Fruit fly (Drosophila melanogaster): Measurements from ENCODE around the gene CG32982.

The CG32982 gene

DNA sequence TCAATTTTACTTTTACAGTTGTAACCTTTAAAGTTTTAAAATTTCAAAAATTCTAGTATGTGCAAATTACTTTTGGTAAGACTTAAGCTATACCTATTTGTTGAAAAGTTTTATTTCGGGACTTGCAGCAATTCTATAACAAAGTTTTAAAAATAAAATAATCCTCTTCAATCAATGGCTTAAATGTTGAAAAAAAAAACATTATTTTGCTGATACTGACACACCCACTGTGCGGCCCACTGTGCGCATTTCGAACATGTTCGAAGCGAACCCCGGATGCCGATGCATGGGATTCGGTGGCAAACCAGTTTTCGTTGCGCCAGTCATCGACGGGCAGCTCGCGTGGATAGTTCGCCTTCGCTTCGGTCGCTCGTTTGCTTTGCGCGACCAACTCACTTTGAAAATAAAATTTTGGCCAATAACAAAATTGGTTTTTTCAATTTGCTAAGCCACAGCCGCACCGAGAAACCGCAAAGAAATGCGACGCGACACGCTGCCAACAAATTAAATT, at the start of gene CG32982:
TSS of gene CG32982 (plus strand) at position 320 of the 511 bp plus-strand sequence.
- TF ChIP-seq NC2α (GFP tag; optimal IDR thresholded peaks at IDR 0.05) (peak; percentile 88), Vsx1 (GFP tag; optimal IDR thresholded peaks at IDR 0.05) (peak; percentile 64), ci (GFP tag; IDR thresholded peaks at IDR 0.05) (peak; percentile 86), CG12299 (tag; optimal IDR thresholded peaks at IDR 0.05) (peak; percentile 14), CG3726 (GFP tag; IDR thresholded peaks at IDR 0.05) (peak; percentile 83), nmo (GFP tag; optimal IDR thresholded peaks at IDR 0.05) (peak; percentile 96), CG15011 (GFP tag; optimal IDR thresholded peaks at IDR 0.05) (peak; percentile 86), Usf (GFP tag; optimal IDR thresholded peaks at IDR 0.05) (peak; percentile 90), CG12659 (GFP tag; optimal IDR thresholded peaks at IDR 0.05) (peak; percentile 95), toy (GFP tag; IDR thresholded peaks at IDR 0.05) (peak; percentile 73), CG4282 (GFP tag; optimal IDR thresholded peaks at IDR 0.05) (peak; percentile 30), E2f1 (GFP tag; IDR thresholded peaks at IDR 0.05) (peak; percentile 83), z (GFP tag; IDR thresholded peaks at IDR 0.05) (peak; percentile 64; the same call in 1 of the 3 replicates), Xbp1 (GFP tag; optimal IDR thresholded peaks at IDR 0.05) (peak; percentile 80), da (GFP tag; optimal IDR thresholded peaks at IDR 0.05) (peak; percentile 89), CG10209 (GFP tag; optimal IDR thresholded peaks at IDR 0.05) (peak; percentile 89), CG9876 (GFP tag; optimal IDR thresholded peaks at IDR 0.05) (peak; percentile 87), CG34422 (GFP tag; IDR thresholded peaks at IDR 0.05) (peak; percentile 91), CG16779 (GFP tag; IDR thresholded peaks at IDR 0.05) (peak; percentile 61; the same call in 1 of the 2 replicates), Dbx (GFP tag; IDR thresholded peaks at IDR 0.05) (peak; percentile 93), CG31441 (GFP tag; IDR thresholded peaks at IDR 0.05) (peak; percentile 90), CG5180 (GFP tag; optimal IDR thresholded peaks at IDR 0.05) (peak; percentile 100), C15 (GFP tag; IDR thresholded peaks at IDR 0.05) (peak; percentile 76; the same call in 2 of the 3 replicates), Nf-YB (GFP tag; optimal IDR thresholded peaks at IDR 0.05) (peak; percentile 72), jigr1 (GFP tag; IDR thresholded peaks at IDR 0.05) (no peak), slou (GFP tag; optimal IDR thresholded peaks at IDR 0.05) (peak; percentile 91), gro (GFP tag; optimal IDR thresholded peaks at IDR 0.05) (peak; percentile 71), CG7987 (GFP tag; optimal IDR thresholded peaks at IDR 0.05) (peak; percentile 69), CG12219 (GFP tag; optimal IDR thresholded peaks at IDR 0.05) (peak; percentile 64), CG9215 (GFP tag; IDR thresholded peaks at IDR 0.05) (peak; percentile 91), cwo (GFP tag; optimal IDR thresholded peaks at IDR 0.05) (peak; percentile 88), CG14965 (GFP tag; optimal IDR thresholded peaks at IDR 0.05; ENCODE audit: borderline replicate concordance) (peak; percentile 12), CG6854 (GFP tag; optimal IDR thresholded peaks at IDR 0.05) (peak; percentile 84), hbn (GFP tag; IDR thresholded peaks at IDR 0.05; ENCODE audit: partially characterized antibody) (no peak), CG7928 (GFP tag; optimal IDR thresholded peaks at IDR 0.05) (peak; percentile 63), Ptx1 (GFP tag; IDR thresholded peaks at IDR 0.05) (peak; percentile 92), dmrt11E (tag; optimal IDR thresholded peaks at IDR 0.05) (peak; percentile 63), CG2116 (GFP tag; optimal IDR thresholded peaks at IDR 0.05) (peak; percentile 77), CG13624 (GFP tag; optimal IDR thresholded peaks at IDR 0.05) (peak; percentile 92), Doc2 (GFP tag; IDR thresholded peaks at IDR 0.05) (peak; percentile 82), CG10321 (GFP tag; IDR thresholded peaks at IDR 0.05) (peak; percentile 46; the same call in 1 of the 2 replicates), CG12236 (GFP tag; optimal IDR thresholded peaks at IDR 0.05) (peak; percentile 80), CG18011 (GFP tag; optimal IDR thresholded peaks at IDR 0.05) (peak; percentile 74), bbx (GFP tag; IDR thresholded peaks at IDR 0.05; ENCODE audit: partially characterized antibody) (peak; percentile 64), CG10543 (GFP tag; optimal IDR thresholded peaks at IDR 0.05) (peak; percentile 93), zfh1 (GFP tag; IDR thresholded peaks at IDR 0.05) (peak; percentile 84), CG17612 (GFP tag; IDR thresholded peaks at IDR 0.05) (peak; percentile 68), Atf3 (GFP tag; optimal IDR thresholded peaks at IDR 0.05) (peak; percentile 32), ewg (GFP tag; optimal IDR thresholded peaks at IDR 0.05) (peak; percentile 70), CG12391 (tag; optimal IDR thresholded peaks at IDR 0.05) (peak; percentile 92)

Data from whole organism, embryonic.